Fruit fly (Drosophila melanogaster): Measurements from ENCODE around the gene eIF2A.

dm6 chr3L:21813598-21813997, 10.9 kb upstream of the eIF2A start, which contains the start of gene CG43895:
- TF ChIP-seq rn (GFP tag; IDR thresholded peaks at IDR 0.05) (no peak), fd96Ca (GFP tag; IDR thresholded peaks at IDR 0.05) (no peak), Ets98B (GFP tag; IDR thresholded peaks at IDR 0.05) (no peak), CG32121 (GFP tag; IDR thresholded peaks at IDR 0.05) (no peak), CG10348 (GFP tag; IDR thresholded peaks at IDR 0.05) (no peak), Pif1B (GFP tag; optimal IDR thresholded peaks at IDR 0.05) (no peak), CG12605 (GFP tag; IDR thresholded peaks at IDR 0.05) (no peak), CG34367 (tag; optimal IDR thresholded peaks at IDR 0.05) (no peak), CG15710 (tag; optimal IDR thresholded peaks at IDR 0.05) (no peak), CG13204 (GFP tag; optimal IDR thresholded peaks at IDR 0.05) (no peak), CG14655 (GFP tag; optimal IDR thresholded peaks at IDR 0.05) (no peak), CG17806 (tag; optimal IDR thresholded peaks at IDR 0.05) (no peak), gl (tag; optimal IDR thresholded peaks at IDR 0.05) (no peak)

All from whole organism, pupa.